Worm (Caenorhabditis elegans) whole organism, young adult: ENCODE data around the gene F17C11.6.

Source experiments
- B0019.2 ChIP-seq: fragments of 200-800 bp; sonication (Bioruptor generic); conservative IDR thresholded peaks from 2 replicates; pipeline ENCODE4 v1.3.6; 2022; ENCODE audit warnings: missing genetic modification reagents, missing genetic modification characterization, missing compliant biosample characterization
- B0336.3 ChIP-seq: fragments of 200-800 bp; sonication (Bioruptor generic); IDR thresholded peaks from 2 replicates; pipeline ENCODE4 v1.3.6; 2022; ENCODE audit warnings: missing genetic modification characterization, missing compliant biosample characterization
- D2030.7 ChIP-seq: fragments of 200-800 bp; sonication (Bioruptor generic); IDR thresholded peaks from 2 replicates; pipeline ENCODE4 v1.3.6; 2022; ENCODE audit warnings: missing genetic modification reagents, missing genetic modification characterization, missing compliant biosample characterization
- F10E7.11 ChIP-seq: sonication (generic microtip); optimal IDR thresholded peaks from 2 replicates; lab custom pipeline; 2017; ENCODE audit warnings: mild to moderate bottlenecking, missing genetic modification characterization, moderate library complexity, missing compliant biosample characterization
- F33H1.4 ChIP-seq: fragments of 200-800 bp; sonication (Bioruptor generic); IDR thresholded peaks from 2 replicates; pipeline ENCODE4 v1.3.6; 2022; ENCODE audit warnings: missing genetic modification reagents, missing genetic modification characterization, missing compliant biosample characterization
- F39B2.1 ChIP-seq: fragments of 200-800 bp; sonication (Bioruptor generic); IDR thresholded peaks from 2 replicates; pipeline ENCODE4 v1.3.6; 2022; ENCODE audit warnings: missing genetic modification reagents, missing genetic modification characterization, missing compliant biosample characterization
- F55B11.4 ChIP-seq: sonication (generic microtip); optimal IDR thresholded peaks from 2 replicates; lab custom pipeline; 2016; ENCODE audit warnings: missing compliant biosample characterization, missing genetic modification characterization, borderline replicate concordance; ENCODE audit not compliant: insufficient read depth
- K11D2.4 ChIP-seq: fragments of 200-800 bp; sonication (Bioruptor generic); IDR thresholded peaks from 2 replicates; pipeline ENCODE4 v1.3.6; 2022; ENCODE audit warnings: missing genetic modification reagents, missing genetic modification characterization, missing compliant biosample characterization
- T07F8.4 ChIP-seq: sonication (generic microtip); optimal IDR thresholded peaks from 2 replicates; lab custom pipeline; 2016; ENCODE audit warnings: mild to moderate bottlenecking, missing genetic modification characterization, moderate library complexity, missing compliant biosample characterization
- Y53F4B.3 ChIP-seq: fragments of 200-800 bp; sonication (Bioruptor generic); IDR thresholded peaks from 2 replicates; pipeline ENCODE4 v1.3.6; 2022; ENCODE audit warnings: missing genetic modification reagents, missing genetic modification characterization, missing compliant biosample characterization
- Y56A3A.18 ChIP-seq: fragments of 200-800 bp; sonication (Bioruptor generic); IDR thresholded peaks from 2 replicates; pipeline ENCODE4 v1.3.6; 2022; ENCODE audit warnings: missing genetic modification reagents, missing genetic modification characterization, missing compliant biosample characterization
- Y95B8A.8 ChIP-seq: fragments of 200-800 bp; sonication (Bioruptor generic); IDR thresholded peaks from 2 replicates; pipeline ENCODE4 v1.3.6; 2022; ENCODE audit warnings: missing genetic modification reagents, missing genetic modification characterization, missing compliant biosample characterization
- akir-1 ChIP-seq: fragments of 200-800 bp; sonication (Bioruptor generic); optimal IDR thresholded peaks from 2 replicates; lab custom pipeline; 2018; ENCODE audit warnings: mild to moderate bottlenecking, missing genetic modification characterization, moderate library complexity, missing compliant biosample characterization
- attf-6 ChIP-seq: fragments of 200-800 bp; sonication (Bioruptor generic); IDR thresholded peaks from 2 replicates; pipeline ENCODE4 v1.3.6; 2022; ENCODE audit warnings: missing genetic modification reagents, missing genetic modification characterization, missing compliant biosample characterization
- bed-1 ChIP-seq: fragments of 200-800 bp; sonication (Bioruptor generic); IDR thresholded peaks from 2 replicates; pipeline ENCODE4 v1.3.6; 2022; ENCODE audit warnings: missing genetic modification reagents, missing genetic modification characterization, missing compliant biosample characterization
- ccch-3 ChIP-seq: fragments of 200-800 bp; sonication (Bioruptor generic); optimal IDR thresholded peaks from 2 replicates; lab custom pipeline; 2018; ENCODE audit warnings: mild to moderate bottlenecking, missing genetic modification characterization, missing compliant biosample characterization
- cebp-1 ChIP-seq, 2 experiments: fragments of 200-800 bp in 1 of 2; sonication (Bioruptor generic) in 1 of 2; sonication (generic microtip) in 1 of 2; IDR thresholded peaks in 1 of 2; optimal IDR thresholded peaks in 1 of 2; 2 replicates each; pipeline versions ENCODE4 v1.3.6 to Lab custom; 2017 to 2022; ENCODE audit warnings: missing compliant biosample characterization in 2 of 2, missing genetic modification characterization in 2 of 2, mild to moderate bottlenecking in 1 of 2, missing genetic modification reagents in 1 of 2, moderate library complexity in 1 of 2
- cebp-2 ChIP-seq: fragments of 200-800 bp; sonication (Bioruptor generic); IDR thresholded peaks from 2 replicates; pipeline ENCODE4 v1.3.6; 2022; ENCODE audit warnings: missing genetic modification characterization, missing compliant biosample characterization
- ceh-40 ChIP-seq: fragments of 200-800 bp; sonication (Bioruptor generic); IDR thresholded peaks from 2 replicates; pipeline ENCODE4 v1.3.6; 2022; ENCODE audit warnings: missing genetic modification characterization, missing compliant biosample characterization
- ceh-79 ChIP-seq: sonication (generic microtip); optimal IDR thresholded peaks from 2 replicates; lab custom pipeline; 2017; ENCODE audit warnings: mild to moderate bottlenecking, missing genetic modification characterization, missing compliant biosample characterization
- ceh-91 ChIP-seq: fragments of 200-800 bp; sonication (Bioruptor generic); IDR thresholded peaks from 2 replicates; pipeline ENCODE4 v1.3.6; 2022; ENCODE audit warnings: missing genetic modification reagents, missing genetic modification characterization, missing compliant biosample characterization
- die-1 ChIP-seq: sonication (generic microtip); optimal IDR thresholded peaks from 2 replicates; lab custom pipeline; 2016; ENCODE audit warnings: missing genotype, mild to moderate bottlenecking, missing genetic modification characterization, missing compliant biosample characterization
- efl-1 ChIP-seq: fragments of 150-350 bp; optimal IDR thresholded peaks from 2 replicates; lab custom pipeline; 2014; ENCODE audit warnings: missing biosample characterization, missing genetic modification reagents, missing genetic modification characterization
- ekl-4 ChIP-seq: fragments of 200-800 bp; sonication (Bioruptor generic); IDR thresholded peaks from 2 replicates; pipeline ENCODE4 v1.3.6; 2022; ENCODE audit warnings: missing genetic modification reagents, missing genetic modification characterization, missing compliant biosample characterization
- fkh-3 ChIP-seq: sonication (generic microtip); optimal IDR thresholded peaks from 2 replicates; lab custom pipeline; 2016; ENCODE audit warnings: mild to moderate bottlenecking, missing genetic modification characterization, missing compliant biosample characterization
- hmg-20 ChIP-seq: fragments of 200-800 bp; sonication (Bioruptor generic); IDR thresholded peaks from 2 replicates; pipeline ENCODE4 v1.3.6; 2022; ENCODE audit warnings: missing genetic modification reagents, missing genetic modification characterization, missing compliant biosample characterization
- hrde-1 ChIP-seq: sonication (generic microtip); optimal IDR thresholded peaks from 2 replicates; lab custom pipeline; 2016; ENCODE audit warnings: missing genetic modification characterization, mild to moderate bottlenecking, missing compliant biosample characterization, moderate library complexity, missing genotype, missing genetic modification reagents, borderline replicate concordance
- hsf-1 ChIP-seq: fragments of 200-800 bp; sonication (Bioruptor generic); IDR thresholded peaks from 2 replicates; pipeline ENCODE4 v1.3.6; 2022; ENCODE audit warnings: missing genetic modification reagents, missing genetic modification characterization, missing compliant biosample characterization
- lin-26 ChIP-seq: fragments of 200-800 bp; sonication (Bioruptor generic); IDR thresholded peaks from 2 replicates; pipeline ENCODE4 v1.3.6; 2022; ENCODE audit warnings: missing genetic modification reagents, missing genetic modification characterization, missing compliant biosample characterization
- lin-40 ChIP-seq: sonication (generic microtip); optimal IDR thresholded peaks from 2 replicates; lab custom pipeline; 2016; ENCODE audit warnings: missing genetic modification characterization, mild to moderate bottlenecking, missing compliant biosample characterization, missing genotype, missing genetic modification reagents
- madf-10 ChIP-seq: sonication (generic microtip); optimal IDR thresholded peaks from 2 replicates; lab custom pipeline; 2016; ENCODE audit warnings: mild to moderate bottlenecking, missing genetic modification characterization, missing compliant biosample characterization
- madf-8 ChIP-seq: fragments of 200-800 bp; sonication (Bioruptor generic); conservative IDR thresholded peaks from 2 replicates; pipeline ENCODE4 v1.3.6; 2022; ENCODE audit warnings: missing genetic modification reagents, missing genetic modification characterization, missing compliant biosample characterization
- nfyb-1 ChIP-seq: fragments of 200-800 bp; sonication (Bioruptor generic); IDR thresholded peaks from 2 replicates; pipeline ENCODE4 v1.3.6; 2022; ENCODE audit warnings: missing genetic modification reagents, missing genetic modification characterization, missing compliant biosample characterization
- repo-1 ChIP-seq: sonication (generic microtip); optimal IDR thresholded peaks from 2 replicates; lab custom pipeline; 2017; ENCODE audit warnings: mild to moderate bottlenecking, missing genetic modification characterization, missing compliant biosample characterization
- sdz-38 ChIP-seq: sonication (generic microtip); optimal IDR thresholded peaks from 2 replicates; lab custom pipeline; 2016; ENCODE audit warnings: missing genotype, missing genetic modification characterization, missing compliant biosample characterization
- somi-1 ChIP-seq: fragments of 200-800 bp; sonication (Bioruptor generic); optimal IDR thresholded peaks from 2 replicates; lab custom pipeline; 2018; ENCODE audit warnings: mild to moderate bottlenecking, missing genetic modification characterization, missing compliant biosample characterization
- tbp1 ChIP-seq: fragments of 200-800 bp; sonication (Bioruptor generic); optimal IDR thresholded peaks from 2 replicates; lab custom pipeline; 2018; ENCODE audit warnings: mild to moderate bottlenecking, missing genetic modification characterization, missing compliant biosample characterization
- tlf-1 ChIP-seq: fragments of 200-800 bp; sonication (Bioruptor generic); optimal IDR thresholded peaks from 2 replicates; lab custom pipeline; 2018; ENCODE audit warnings: mild to moderate bottlenecking, missing genetic modification characterization, missing compliant biosample characterization
- unc-130 ChIP-seq: sonication (generic microtip); optimal IDR thresholded peaks from 2 replicates; lab custom pipeline; 2016; ENCODE audit warnings: missing genetic modification reagents, missing genetic modification characterization, missing compliant biosample characterization
- xnd-1 ChIP-seq: sonication (generic microtip); optimal IDR thresholded peaks from 2 replicates; lab custom pipeline; 2016; ENCODE audit warnings: missing genotype, missing genetic modification reagents, missing genetic modification characterization, missing compliant biosample characterization
- zim-3 ChIP-seq: sonication (generic microtip); optimal IDR thresholded peaks from 2 replicates; lab custom pipeline; 2017; ENCODE audit warnings: mild to moderate bottlenecking, missing genetic modification characterization, moderate library complexity, missing compliant biosample characterization
- ztf-18 ChIP-seq: sonication (generic microtip); optimal IDR thresholded peaks from 2 replicates; lab custom pipeline; 2016; ENCODE audit warnings: missing genotype, mild to moderate bottlenecking, missing genetic modification characterization, missing compliant biosample characterization

Gene F17C11.6

DNA sequence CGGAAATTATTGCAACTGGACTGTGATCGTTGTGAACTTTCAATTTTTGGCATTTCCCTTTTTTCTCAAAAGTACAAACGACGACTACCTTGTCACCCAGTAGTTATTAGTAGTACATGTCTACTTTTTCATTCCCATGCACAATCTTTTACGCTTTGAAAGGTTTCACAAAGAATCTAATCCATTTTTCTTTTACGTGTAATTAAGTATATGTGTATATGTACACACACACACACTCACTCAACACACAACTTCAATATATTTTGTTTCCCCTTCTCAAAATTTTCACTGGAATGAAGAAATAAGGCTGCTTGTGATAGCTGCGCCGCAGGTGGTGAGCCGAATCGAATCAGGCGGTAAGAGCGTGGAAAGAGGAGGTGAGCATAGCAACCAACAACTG lies 30.2 kb upstream of the F17C11.6 start, which contains the start of gene F58B4.6:
F58B4.6 (plus strand) TSS at position 301 of the 400 bp plus-strand sequence.
- TF ChIP-seq B0336.3 (GFP tag; lab: Robert Waterston, UW) (no peak), F39B2.1 (no peak), madf-8 (GFP tag; lab: Robert Waterston, UW) (no peak), repo-1 (tag; lab: Kevin White, UChicago) (no peak), ceh-91 (no peak), die-1 (tag; lab: Kevin White, UChicago) (no peak)

DNA sequence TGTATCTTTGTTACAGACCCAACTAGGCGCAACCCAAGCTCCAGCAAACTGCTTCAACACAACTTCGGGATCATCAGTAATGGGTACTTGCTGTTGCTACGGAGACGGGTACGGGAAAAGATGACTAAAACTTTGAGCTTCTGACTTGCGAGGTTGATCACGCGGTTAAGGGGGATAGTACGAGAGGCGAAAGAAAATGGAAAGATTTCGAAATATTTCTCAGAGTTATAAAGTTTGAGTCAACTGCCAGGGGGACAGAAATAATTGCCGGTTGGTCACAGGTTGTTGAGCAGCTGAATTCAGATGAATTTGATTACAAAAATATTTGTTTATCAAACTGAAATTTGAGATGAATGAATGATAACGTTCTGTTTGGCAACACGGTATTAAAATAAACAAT lies 29.3 kb upstream of the F17C11.6 start:
- TF ChIP-seq hrde-1 (no peak), xnd-1 (tag; lab: Kevin White, UChicago) (no peak)

DNA sequence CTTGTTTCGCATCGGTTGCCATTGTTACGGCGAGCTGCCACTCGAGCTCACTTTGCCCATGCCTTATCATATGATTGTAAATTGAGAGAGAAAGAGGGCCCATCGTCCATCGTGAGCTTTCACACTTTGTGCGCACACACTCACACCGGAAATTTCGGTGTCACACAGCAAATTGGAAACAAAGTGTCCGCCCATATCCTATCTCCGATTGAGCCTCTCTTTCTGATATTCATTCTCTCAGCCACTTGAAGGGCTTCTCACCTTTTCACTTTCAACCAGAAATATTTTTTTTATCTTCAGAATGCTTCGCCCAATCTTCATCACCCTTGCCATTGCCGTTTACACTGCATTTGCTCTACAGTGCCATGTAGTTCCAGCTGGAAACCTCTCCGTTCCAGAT lies 25.4 kb upstream of the F17C11.6 start, which contains the start of gene F58B4.3:
F58B4.3 (plus strand) TSS at position 301 of the 400 bp plus-strand sequence.
- no peak for TF ChIP-seq F10E7.11 (tag; lab: Kevin White, UChicago)
- no peak for TF ChIP-seq hmg-20 (GFP tag; lab: Robert Waterston, UW)
- no peak for TF ChIP-seq ztf-18 (tag; lab: Kevin White, UChicago)
- TF ChIP-seq B0019.2 (GFP tag; lab: Robert Waterston, UW): no peak
- no peak for TF ChIP-seq madf-10 (tag; lab: Kevin White, UChicago)
- TF ChIP-seq bed-1 (GFP tag; lab: Robert Waterston, UW): no peak
- no peak for TF ChIP-seq sdz-38 (tag; lab: Kevin White, UChicago)
- TF ChIP-seq ceh-79 (tag; lab: Kevin White, UChicago): no peak
- TF ChIP-seq ekl-4 (GFP tag; lab: Robert Waterston, UW): no peak
- TF ChIP-seq cebp-2 (GFP tag; lab: Robert Waterston, UW): no peak
- TF ChIP-seq xnd-1 (tag; lab: Kevin White, UChicago): no peak
- no peak for TF ChIP-seq fkh-3 (tag; lab: Kevin White, UChicago)
- TF ChIP-seq tlf-1 (GFP tag; lab: Kevin White, UChicago): no peak
- no peak for TF ChIP-seq attf-6 (GFP tag; lab: Robert Waterston, UW)
- no peak for TF ChIP-seq Y95B8A.8 (GFP tag; lab: Robert Waterston, UW)
- no peak for TF ChIP-seq lin-40 (tag; lab: Kevin White, UChicago)
- TF ChIP-seq nfyb-1 (GFP tag; lab: Robert Waterston, UW): no peak
- TF ChIP-seq unc-130: no peak
- TF ChIP-seq lin-26 (GFP tag; lab: Robert Waterston, UW): no peak

ce11 chrV:10931189-10931588 lies 23.7 kb upstream of the F17C11.6 start, which contains the start of gene scvp-1:
Gene scvp-1, minus strand, starts transcription at chrV:10931289.
- no peak for TF ChIP-seq K11D2.4 (GFP tag; lab: Robert Waterston, UW)
- no peak for TF ChIP-seq Y53F4B.3 (GFP tag; lab: Robert Waterston, UW)
- no peak for TF ChIP-seq hsf-1
- no peak for TF ChIP-seq D2030.7 (GFP tag; lab: Robert Waterston, UW)
- no peak for TF ChIP-seq cebp-1 (GFP tag; IDR thresholded peaks at IDR 0.05; lab: Robert Waterston, UW)
- no peak for TF ChIP-seq cebp-1 (tag; optimal IDR thresholded peaks at IDR 0.05; lab: Kevin White, UChicago)
- TF ChIP-seq somi-1 (GFP tag; lab: Kevin White, UChicago): no peak
- TF ChIP-seq Y56A3A.18 (GFP tag; lab: Robert Waterston, UW): no peak
- no peak for TF ChIP-seq efl-1
- no peak for TF ChIP-seq zim-3 (tag; lab: Kevin White, UChicago)
- TF ChIP-seq tbp1: no peak
- no peak for TF ChIP-seq madf-10 (tag; lab: Kevin White, UChicago)
- no peak for TF ChIP-seq F33H1.4 (GFP tag; lab: Robert Waterston, UW)
- TF ChIP-seq akir-1 (GFP tag; lab: Kevin White, UChicago): no peak
- no peak for TF ChIP-seq F55B11.4 (tag; lab: Kevin White, UChicago)
- TF ChIP-seq ceh-40 (GFP tag; lab: Robert Waterston, UW): no peak
- no peak for TF ChIP-seq ccch-3 (GFP tag; lab: Kevin White, UChicago)
- no peak for TF ChIP-seq T07F8.4
- no peak for TF ChIP-seq ceh-79 (tag; lab: Kevin White, UChicago)
- no peak for TF ChIP-seq F10E7.11 (tag; lab: Kevin White, UChicago)
